Worm (Caenorhabditis elegans) whole organism, midembryonic: ENCODE data around the gene cyp-34A2.
"Not testable (repeated sequence)": the region's sequence is repeated elsewhere in the genome, so short reads cannot be mapped to it uniquely, and the experiment has no call there.

Experiments used
- T22C8.4 ChIP-seq: fragments of 200-800 bp; sonication (Bioruptor generic); IDR thresholded peaks from 2 replicates; pipeline ENCODE4 v1.3.6; 2022; ENCODE audit warnings: missing genetic modification characterization, missing compliant biosample characterization
- cog-1 ChIP-seq: sonication (generic microtip); optimal IDR thresholded peaks from 2 replicates; lab custom pipeline; 2016; ENCODE audit warnings: missing genetic modification characterization, missing compliant biosample characterization
- flt-1 ChIP-seq: fragments of 200-800 bp; sonication (Bioruptor generic); IDR thresholded peaks from 2 replicates; pipeline ENCODE4 v1.3.6; 2022; ENCODE audit warnings: missing genetic modification characterization, missing compliant biosample characterization
- klf-2 ChIP-seq: fragments of 200-800 bp; sonication (Bioruptor generic); conservative IDR thresholded peaks from 2 replicates; pipeline ENCODE4 v1.3.6; 2022; ENCODE audit warnings: missing genetic modification reagents, missing genetic modification characterization, missing compliant biosample characterization
- med-1 ChIP-seq: sonication (generic microtip); optimal IDR thresholded peaks from 2 replicates; lab custom pipeline; 2017; ENCODE audit warnings: missing genetic modification characterization, mild to moderate bottlenecking, missing compliant biosample characterization, antibody characterized with exemption, missing genetic modification reagents; ENCODE audit not compliant: insufficient read depth
- ref-1 ChIP-seq: fragments of 200-800 bp; sonication (Bioruptor generic); conservative IDR thresholded peaks from 2 replicates; pipeline ENCODE4 v1.3.6; 2022; ENCODE audit warnings: missing genetic modification reagents, missing genetic modification characterization, missing compliant biosample characterization
- tab-1 ChIP-seq: fragments of 200-800 bp; sonication (Bioruptor generic); IDR thresholded peaks from 2 replicates; pipeline ENCODE4 v1.3.6; 2022; ENCODE audit warnings: missing genetic modification characterization, missing compliant biosample characterization
- ztf-23 ChIP-seq: fragments of 200-800 bp; sonication (Bioruptor generic); IDR thresholded peaks from 2 replicates; pipeline ENCODE4 v1.3.6; 2022; ENCODE audit warnings: missing genetic modification reagents, missing genetic modification characterization, missing compliant biosample characterization
- ztf-29 ChIP-seq: fragments of 200-800 bp; sonication (Bioruptor generic); IDR thresholded peaks from 2 replicates; pipeline ENCODE4 v1.3.6; 2022; ENCODE audit warnings: missing genetic modification reagents, missing genetic modification characterization, missing compliant biosample characterization

Gene cyp-34A2

ce11 chrV:15290995-15291394 is at the start of gene cyp-34A2:
Gene cyp-34A2, minus strand, starts transcription at chrV:15291095.
- TF ChIP-seq flt-1 (GFP tag; lab: Robert Waterston, UW): no peak
- no peak for TF ChIP-seq ref-1
- no peak for TF ChIP-seq ztf-23 (GFP tag; lab: Robert Waterston, UW)
- no peak for TF ChIP-seq ztf-29 (GFP tag; lab: Robert Waterston, UW)
- no peak for TF ChIP-seq cog-1 (tag; lab: Kevin White, UChicago)
- TF ChIP-seq tab-1 (GFP tag; lab: Robert Waterston, UW): no peak
- TF ChIP-seq klf-2: no peak
- no peak for TF ChIP-seq med-1
- TF ChIP-seq T22C8.4: no peak

DNA sequence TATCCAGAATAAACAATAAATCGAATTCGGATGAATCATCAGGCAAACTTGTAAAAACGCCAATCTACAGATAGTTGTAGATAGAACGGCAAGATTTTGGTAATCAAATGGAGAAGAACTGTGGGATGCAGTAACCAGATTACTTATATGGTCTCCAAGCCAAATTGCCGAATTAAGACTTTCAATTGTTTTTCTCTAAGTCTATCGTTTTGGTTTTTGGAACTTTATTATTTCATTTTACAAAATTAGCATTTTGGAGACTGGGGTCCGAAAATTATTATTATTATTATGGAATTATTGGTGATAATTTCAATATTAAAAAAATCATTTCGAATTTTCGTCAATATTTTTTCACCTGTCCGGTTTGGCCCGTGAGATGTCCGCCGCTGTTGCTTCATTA is 48.5 kb upstream of the cyp-34A2 start, which contains the start of gene clec-228:
Gene clec-228, minus strand, starts transcription at position 101 of the 400 bp plus-strand sequence.
- TF ChIP-seq cog-1 (tag; lab: Kevin White, UChicago) (no peak), med-1 (no peak), flt-1 (GFP tag; lab: Robert Waterston, UW) (no peak), T22C8.4 (no peak), klf-2 (no peak), ref-1 (no peak), ztf-29 (GFP tag; lab: Robert Waterston, UW) (no peak), tab-1 (GFP tag; lab: Robert Waterston, UW) (no peak), ztf-23 (GFP tag; lab: Robert Waterston, UW) (no peak)

DNA sequence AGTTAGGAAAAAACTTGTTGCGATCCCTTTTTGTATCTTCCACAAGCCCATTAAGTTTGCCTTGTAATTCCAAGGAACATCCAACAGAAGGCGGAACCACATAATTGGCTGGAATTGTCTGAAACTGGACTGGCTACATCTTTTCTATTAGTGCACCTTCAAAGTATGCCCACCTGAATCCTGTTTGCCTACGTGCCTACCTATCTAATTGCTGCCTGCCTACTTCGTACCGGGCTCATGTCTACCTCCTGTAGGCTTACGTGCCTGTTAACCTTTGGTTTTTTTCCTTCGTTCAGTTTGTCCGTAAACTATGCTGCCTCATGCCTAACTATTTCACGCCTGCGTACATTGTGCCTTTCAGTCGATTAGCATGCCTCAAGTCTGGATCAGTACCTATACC is 46.5 kb upstream of the cyp-34A2 start, which contains the start of gene wrt-7:
Gene wrt-7, minus strand, starts transcription at position 101 of the 400 bp plus-strand sequence.
- no peak for TF ChIP-seq tab-1 (GFP tag; lab: Robert Waterston, UW)
- no peak for TF ChIP-seq flt-1 (GFP tag; lab: Robert Waterston, UW)
- TF ChIP-seq ref-1: no peak
- no peak for TF ChIP-seq T22C8.4
- no peak for TF ChIP-seq med-1
- no peak for TF ChIP-seq ztf-29 (GFP tag; lab: Robert Waterston, UW)
- no peak for TF ChIP-seq klf-2
- TF ChIP-seq ztf-23 (GFP tag; lab: Robert Waterston, UW): no peak
- no peak for TF ChIP-seq cog-1 (tag; lab: Kevin White, UChicago)

ce11 chrV:15332851-15333250 is 42.0 kb upstream of the cyp-34A2 start, which contains the start of gene srw-113:
Gene srw-113, plus strand, starts transcription at chrV:15333151.
- TF ChIP-seq tab-1 (GFP tag; lab: Robert Waterston, UW) (no peak), med-1 (no peak), flt-1 (GFP tag; lab: Robert Waterston, UW) (no peak), cog-1 (tag; lab: Kevin White, UChicago) (no peak), ztf-23 (GFP tag; lab: Robert Waterston, UW) (no peak), T22C8.4 (no peak), ztf-29 (GFP tag; lab: Robert Waterston, UW) (no peak), klf-2 (no peak), ref-1 (no peak)

DNA sequence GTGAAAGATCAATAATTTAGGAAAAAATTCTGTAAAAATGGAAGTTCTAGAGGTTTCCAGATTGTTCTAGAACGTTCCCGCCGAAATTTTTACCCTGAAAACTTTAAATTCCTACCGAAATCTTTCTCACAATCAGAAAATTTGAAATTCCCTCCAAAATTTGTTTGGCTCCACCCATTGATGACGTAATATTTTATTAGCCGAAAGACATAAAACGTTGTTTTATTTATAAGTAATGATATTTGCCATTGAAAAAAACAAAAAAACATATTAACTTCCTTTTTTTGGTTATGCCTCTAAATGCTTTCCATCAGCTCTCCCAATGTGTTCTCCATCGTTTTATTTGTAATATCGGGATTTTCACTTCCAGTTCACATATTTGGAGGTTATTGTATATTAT is 39.4 kb upstream of the cyp-34A2 start, which contains the start of gene srh-295:
Gene srh-295, plus strand, starts transcription at position 301 of the 400 bp plus-strand sequence.
- TF ChIP-seq cog-1 (tag; lab: Kevin White, UChicago) (no peak), tab-1 (GFP tag; lab: Robert Waterston, UW) (no peak), ztf-29 (GFP tag; lab: Robert Waterston, UW) (no peak), klf-2 (no peak), ref-1 (no peak), T22C8.4 (no peak), flt-1 (GFP tag; lab: Robert Waterston, UW) (no peak), med-1 (no peak), ztf-23 (GFP tag; lab: Robert Waterston, UW) (no peak)

ce11 chrV:15327745-15328447 is 37.0 kb upstream of the cyp-34A2 start, which contains the start of gene ZK1037.6:
Gene ZK1037.6, minus strand, starts transcription at chrV:15327795.
- TF ChIP-seq ztf-23 (GFP tag; lab: Robert Waterston, UW) (no peak), tab-1 (GFP tag; lab: Robert Waterston, UW) (no peak), klf-2 (no peak), cog-1 (tag; lab: Kevin White, UChicago) (no peak), ref-1 (no peak), flt-1 (GFP tag; lab: Robert Waterston, UW) (no peak), ztf-29 (GFP tag; lab: Robert Waterston, UW) (no peak), T22C8.4 (no peak), med-1 (no peak)

ce11 chrV:15323417-15323816 is 32.5 kb upstream of the cyp-34A2 start:
- TF ChIP-seq med-1 (no peak), klf-2 (no peak), T22C8.4 (no peak), tab-1 (GFP tag; lab: Robert Waterston, UW) (no peak), cog-1 (tag; lab: Kevin White, UChicago) (no peak), ztf-29 (GFP tag; lab: Robert Waterston, UW) (no peak), ref-1 (no peak), ztf-23 (GFP tag; lab: Robert Waterston, UW) (no peak), flt-1 (GFP tag; lab: Robert Waterston, UW) (no peak)

DNA sequence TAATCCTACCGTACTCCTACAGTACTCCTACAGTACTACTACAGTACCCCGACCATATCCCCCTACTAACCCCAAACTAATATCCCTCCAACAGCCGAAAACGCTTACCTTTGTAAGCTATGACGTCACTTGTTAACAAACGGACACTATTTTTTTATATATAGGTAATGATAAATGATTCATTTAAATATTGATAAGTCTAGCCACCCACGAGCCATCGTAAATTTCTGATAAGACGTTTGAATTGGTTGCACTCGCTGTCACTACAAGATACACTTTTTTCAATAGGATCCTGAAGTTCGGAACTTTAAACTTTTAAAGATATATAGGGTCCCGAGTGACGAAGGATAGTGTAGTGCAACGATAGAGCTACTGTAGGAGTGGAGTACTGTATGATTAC is 31.8 kb upstream of the cyp-34A2 start, which contains the start of gene nhr-247:
Gene nhr-247, plus strand, starts transcription at position 330 of the 400 bp plus-strand sequence.
- TF ChIP-seq flt-1 (GFP tag; lab: Robert Waterston, UW); ref-1; ztf-23 (GFP tag; lab: Robert Waterston, UW): not testable (repeated sequence)

DNA sequence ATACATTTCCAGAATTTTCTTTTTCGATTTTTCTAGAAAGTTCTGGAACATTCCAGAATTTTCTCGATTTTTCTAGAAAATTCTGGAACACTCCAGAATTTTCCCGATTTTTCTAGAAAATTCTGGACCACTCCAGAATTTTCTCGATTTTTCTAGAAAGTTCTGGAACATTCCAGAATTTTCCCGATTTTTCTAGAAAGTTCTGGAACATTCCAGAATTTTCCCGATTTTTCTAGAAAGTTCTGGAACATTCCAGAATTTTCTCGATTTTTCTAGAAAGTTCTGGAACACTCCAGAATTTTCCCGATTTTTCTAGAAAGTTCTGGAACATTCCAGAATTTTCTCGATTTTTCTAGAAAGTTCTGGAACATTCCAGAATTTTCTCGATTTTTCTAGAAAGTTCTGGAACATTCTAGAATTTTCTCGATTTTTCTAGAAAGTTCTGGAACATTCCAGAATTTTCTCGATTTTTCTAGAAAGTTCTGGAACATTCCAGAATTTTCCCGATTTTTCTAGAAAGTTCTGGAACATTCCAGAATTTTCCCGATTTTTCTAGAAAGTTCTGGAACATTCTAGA is 29.9 kb upstream of the cyp-34A2 start:
- peak; percentile 84 for TF ChIP-seq flt-1 (GFP tag; lab: Robert Waterston, UW)

- no peak for TF ChIP-seq flt-1 (GFP tag; lab: Robert Waterston, UW)
- TF ChIP-seq klf-2: no peak
- TF ChIP-seq ztf-29 (GFP tag; lab: Robert Waterston, UW): no peak
- TF ChIP-seq cog-1 (tag; lab: Kevin White, UChicago): no peak
- TF ChIP-seq tab-1 (GFP tag; lab: Robert Waterston, UW): no peak
- no peak for TF ChIP-seq ztf-23 (GFP tag; lab: Robert Waterston, UW)
- TF ChIP-seq T22C8.4: no peak
- no peak for TF ChIP-seq ref-1
- no peak for TF ChIP-seq med-1
Observed at ce11 chrV:15318638-15319037, 27.7 kb upstream of the cyp-34A2 start, which contains the start of gene nhr-291. Gene nhr-291, plus strand, starts transcription at chrV:15318961.
